Fruit fly (Drosophila melanogaster): ENCODE results near the gene CG5854.

Gene CG5854

DNA sequence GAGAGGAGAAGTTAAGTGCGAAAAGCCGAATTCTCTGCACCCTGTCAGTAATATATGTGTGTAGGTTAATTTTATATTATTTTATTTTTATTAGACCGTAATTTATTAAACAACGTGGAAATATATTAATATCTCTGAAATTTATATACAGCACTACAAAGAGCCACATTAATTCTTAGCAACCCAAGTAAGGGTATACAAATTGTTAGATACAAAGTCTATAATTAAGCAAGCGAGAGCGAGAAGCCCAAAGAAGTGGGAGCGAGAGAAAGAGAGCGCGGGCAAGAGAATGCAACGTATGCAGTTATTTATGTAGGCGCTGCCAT, 46.7 kb upstream of the CG5854 start (continued):
- no peak for TF ChIP-seq CG14965 (GFP tag; optimal IDR thresholded peaks at IDR 0.05; ENCODE audit: borderline replicate concordance)
- peak; percentile 90 for TF ChIP-seq CG14441 (GFP tag; IDR thresholded peaks at IDR 0.05)
- TF ChIP-seq CG13424 (tag; optimal IDR thresholded peaks at IDR 0.05), result peak; percentile 95
- no peak for TF ChIP-seq sc (optimal IDR thresholded peaks at IDR 0.05)
- TF ChIP-seq sc (GFP tag; optimal IDR thresholded peaks at IDR 0.05), result peak; percentile 94
- peak; percentile 89 for TF ChIP-seq dysf (GFP tag; IDR thresholded peaks at IDR 0.05)
- no peak for TF ChIP-seq grn (GFP tag; optimal IDR thresholded peaks at IDR 0.05)
- TF ChIP-seq tx (GFP tag; optimal IDR thresholded peaks at IDR 0.05), result no peak
- TF ChIP-seq Dip3 (GFP tag; optimal IDR thresholded peaks at IDR 0.05), result no peak
- TF ChIP-seq CG17359 (tag; optimal IDR thresholded peaks at IDR 0.05), result peak; percentile 95
- peak; percentile 45 for TF ChIP-seq CG15073 (GFP tag; optimal IDR thresholded peaks at IDR 0.05)
- TF ChIP-seq seq (GFP tag; IDR thresholded peaks at IDR 0.05), result peak; percentile 86
- TF ChIP-seq CG8924 (tag; optimal IDR thresholded peaks at IDR 0.05), result peak; percentile 96
- peak; percentile 88 for TF ChIP-seq CG13775 (GFP tag; optimal IDR thresholded peaks at IDR 0.05)
- TF ChIP-seq tap (tag; optimal IDR thresholded peaks at IDR 0.05), result peak; percentile 95
- no peak for TF ChIP-seq CG15479 (GFP tag; optimal IDR thresholded peaks at IDR 0.05)
- TF ChIP-seq CG31224 (GFP tag; IDR thresholded peaks at IDR 0.05), result peak; percentile 77
- peak; percentile 80 for TF ChIP-seq CG11560 (tag; IDR thresholded peaks at IDR 0.05)
- no peak for TF ChIP-seq Trl (optimal IDR thresholded peaks at IDR 0.05)
- peak; percentile 33 for TF ChIP-seq Trl (GFP tag; optimal IDR thresholded peaks at IDR 0.05)
- TF ChIP-seq D (optimal IDR thresholded peaks at IDR 0.05), result no peak
- peak; percentile 95 for TF ChIP-seq D (GFP tag; optimal IDR thresholded peaks at IDR 0.05)
- peak; percentile 69 for TF ChIP-seq tup (GFP tag; optimal IDR thresholded peaks at IDR 0.05)
- TF ChIP-seq CG11456 (GFP tag; IDR thresholded peaks at IDR 0.05), result peak; percentile 81
- TF ChIP-seq nmo (GFP tag; optimal IDR thresholded peaks at IDR 0.05), result peak; percentile 98
- TF ChIP-seq CG8290 (GFP tag; optimal IDR thresholded peaks at IDR 0.05), result peak; percentile 84
- TF ChIP-seq CG8290 (tag; optimal IDR thresholded peaks at IDR 0.05), result peak in 1 of 2 experiments; percentile 77
- peak; percentile 97 for TF ChIP-seq vvl (GFP tag; IDR thresholded peaks at IDR 0.05)
- peak; percentile 46 for TF ChIP-seq Nf-YC (tag; optimal IDR thresholded peaks at IDR 0.05)
- TF ChIP-seq corto (GFP tag; optimal IDR thresholded peaks at IDR 0.05), result peak; percentile 66
- TF ChIP-seq CTCF (GFP tag; optimal IDR thresholded peaks at IDR 0.05), result peak; percentile 47
- TF ChIP-seq CG4328 (GFP tag; optimal IDR thresholded peaks at IDR 0.05), result peak; percentile 66
- peak; percentile 95 for TF ChIP-seq CG2875 (GFP tag; optimal IDR thresholded peaks at IDR 0.05)
- TF ChIP-seq Abd-B (GFP tag; optimal IDR thresholded peaks at IDR 0.05), result peak; percentile 93
- peak; percentile 86 for TF ChIP-seq CG6813 (GFP tag; optimal IDR thresholded peaks at IDR 0.05)
- TF ChIP-seq CG5245 (GFP tag; optimal IDR thresholded peaks at IDR 0.05), result peak; percentile 88
- peak; percentile 94 for TF ChIP-seq H2.0 (GFP tag; IDR thresholded peaks at IDR 0.05)
- TF ChIP-seq CG14667 (GFP tag; IDR thresholded peaks at IDR 0.05), result peak; percentile 93
- peak; percentile 97 for TF ChIP-seq CG8388 (GFP tag; optimal IDR thresholded peaks at IDR 0.05)
- peak; percentile 68 for TF ChIP-seq CG9932 (GFP tag; IDR thresholded peaks at IDR 0.05)
- TF ChIP-seq CG17802 (tag; optimal IDR thresholded peaks at IDR 0.05), result peak; percentile 82
- no peak for TF ChIP-seq gro (GFP tag; optimal IDR thresholded peaks at IDR 0.05)
- no peak for TF ChIP-seq Side (GFP tag; optimal IDR thresholded peaks at IDR 0.05)
- TF ChIP-seq Sry-δ (GFP tag; optimal IDR thresholded peaks at IDR 0.05), result no peak
- TF ChIP-seq ro (GFP tag; IDR thresholded peaks at IDR 0.05), result peak; percentile 83
- TF ChIP-seq psq (GFP tag; optimal IDR thresholded peaks at IDR 0.05), result peak; percentile 84
- TF ChIP-seq usp (GFP tag; optimal IDR thresholded peaks at IDR 0.05), result no peak
- no peak for TF ChIP-seq shn (GFP tag; optimal IDR thresholded peaks at IDR 0.05)
- peak; percentile 90 for TF ChIP-seq peb (GFP tag; IDR thresholded peaks at IDR 0.05)
- TF ChIP-seq bcd (GFP tag; optimal IDR thresholded peaks at IDR 0.05), result peak; percentile 89
- TF ChIP-seq CG6272 (GFP tag; IDR thresholded peaks at IDR 0.05), result peak; percentile 88
- TF ChIP-seq Poxn (GFP tag; IDR thresholded peaks at IDR 0.05), result no peak
- no peak for TF ChIP-seq Kr (GFP tag; optimal IDR thresholded peaks at IDR 0.05)
- peak; percentile 97 for TF ChIP-seq fd96Cb (tag; optimal IDR thresholded peaks at IDR 0.05)
